Worm (Caenorhabditis elegans) whole organism, young adult: ENCODE results near the gene nspc-12.

ENCODE experiments used
- B0261.1 ChIP-seq: sonication (generic microtip); optimal IDR thresholded peaks from 2 replicates; lab custom pipeline; 2016; ENCODE audit warnings: mild to moderate bottlenecking, missing genetic modification characterization, moderate library complexity, missing compliant biosample characterization
- B0336.3 ChIP-seq: fragments of 200-800 bp; sonication (Bioruptor generic); IDR thresholded peaks from 2 replicates; pipeline ENCODE4 v1.3.6; 2022; ENCODE audit warnings: missing genetic modification characterization, missing compliant biosample characterization
- F10E7.11 ChIP-seq: sonication (generic microtip); optimal IDR thresholded peaks from 2 replicates; lab custom pipeline; 2017; ENCODE audit warnings: mild to moderate bottlenecking, missing genetic modification characterization, moderate library complexity, missing compliant biosample characterization
- F55B11.4 ChIP-seq: sonication (generic microtip); optimal IDR thresholded peaks from 2 replicates; lab custom pipeline; 2016; ENCODE audit warnings: missing compliant biosample characterization, missing genetic modification characterization, borderline replicate concordance; ENCODE audit not compliant: insufficient read depth
- K11D2.4 ChIP-seq: fragments of 200-800 bp; sonication (Bioruptor generic); IDR thresholded peaks from 2 replicates; pipeline ENCODE4 v1.3.6; 2022; ENCODE audit warnings: missing genetic modification reagents, missing genetic modification characterization, missing compliant biosample characterization
- Y53F4B.3 ChIP-seq: fragments of 200-800 bp; sonication (Bioruptor generic); IDR thresholded peaks from 2 replicates; pipeline ENCODE4 v1.3.6; 2022; ENCODE audit warnings: missing genetic modification reagents, missing genetic modification characterization, missing compliant biosample characterization
- Y53G8AR.9 ChIP-seq: fragments of 200-800 bp; sonication (Bioruptor generic); conservative IDR thresholded peaks from 2 replicates; pipeline ENCODE4 v1.3.6; 2022; ENCODE audit warnings: missing genetic modification reagents, missing genetic modification characterization, missing compliant biosample characterization
- attf-6 ChIP-seq: fragments of 200-800 bp; sonication (Bioruptor generic); IDR thresholded peaks from 2 replicates; pipeline ENCODE4 v1.3.6; 2022; ENCODE audit warnings: missing genetic modification reagents, missing genetic modification characterization, missing compliant biosample characterization
- ccch-3 ChIP-seq: fragments of 200-800 bp; sonication (Bioruptor generic); optimal IDR thresholded peaks from 2 replicates; lab custom pipeline; 2018; ENCODE audit warnings: mild to moderate bottlenecking, missing genetic modification characterization, missing compliant biosample characterization
- efl-1 ChIP-seq: fragments of 150-350 bp; optimal IDR thresholded peaks from 2 replicates; lab custom pipeline; 2014; ENCODE audit warnings: missing biosample characterization, missing genetic modification reagents, missing genetic modification characterization
- egl-18 ChIP-seq: fragments of 200-800 bp; sonication (Bioruptor generic); IDR thresholded peaks from 2 replicates; pipeline ENCODE4 v1.3.6; 2022; ENCODE audit warnings: missing genetic modification reagents, missing genetic modification characterization, missing compliant biosample characterization
- ekl-4 ChIP-seq: fragments of 200-800 bp; sonication (Bioruptor generic); IDR thresholded peaks from 2 replicates; pipeline ENCODE4 v1.3.6; 2022; ENCODE audit warnings: missing genetic modification reagents, missing genetic modification characterization, missing compliant biosample characterization
- lir-1 ChIP-seq: fragments of 200-800 bp; sonication (Bioruptor generic); conservative IDR thresholded peaks from 2 replicates; pipeline ENCODE4 v1.3.6; 2022; ENCODE audit warnings: missing genetic modification reagents, missing genetic modification characterization, missing compliant biosample characterization
- mxl-1 ChIP-seq: sonication (generic microtip); optimal IDR thresholded peaks from 2 replicates; lab custom pipeline; 2016; ENCODE audit warnings: missing genetic modification characterization, missing compliant biosample characterization
- rec-8 ChIP-seq, 2 experiments: sonication (generic microtip); optimal IDR thresholded peaks; 2 replicates each; lab custom pipeline; 2016; ENCODE audit warnings: mild to moderate bottlenecking in 2 of 2, missing genetic modification characterization in 2 of 2, missing genetic modification reagents in 2 of 2, missing genotype in 2 of 2, missing biosample characterization in 1 of 2, missing compliant biosample characterization in 1 of 2, moderate library complexity in 1 of 2
- tlf-1 ChIP-seq: fragments of 200-800 bp; sonication (Bioruptor generic); optimal IDR thresholded peaks from 2 replicates; lab custom pipeline; 2018; ENCODE audit warnings: mild to moderate bottlenecking, missing genetic modification characterization, missing compliant biosample characterization

nspc-12 gene

ce11 chrX:12308045-12308499 lies 48.4 kb downstream of the nspc-12 start, which contains the start of gene F17A2.16:
Gene F17A2.16 (plus strand): TSS chrX:12308449.
- peak; percentile 86 for TF ChIP-seq attf-6
- TF ChIP-seq, all 124 proteins: peak for 1; not testable (repeated sequence) for 123

- TF ChIP-seq Y53F4B.3 = no peak
- TF ChIP-seq mxl-1 = no peak
- TF ChIP-seq B0261.1 (tag; lab: Kevin White, UChicago) = no peak
- no peak for TF ChIP-seq egl-18 (GFP tag; lab: Robert Waterston, UW)
- no peak for TF ChIP-seq F55B11.4
- no peak for TF ChIP-seq ekl-4
- TF ChIP-seq tlf-1 (GFP tag; lab: Kevin White, UChicago) = no peak
- TF ChIP-seq rec-8 (tag; optimal IDR thresholded peaks at IDR 0.05; lab: Kevin White, UChicago) = no peak
- TF ChIP-seq Y53G8AR.9 (GFP tag; lab: Robert Waterston, UW) = no peak
- no peak for TF ChIP-seq efl-1 (GFP tag; lab: Kevin White, UChicago)
- TF ChIP-seq F10E7.11 = no peak
- TF ChIP-seq B0336.3 (GFP tag; lab: Robert Waterston, UW) = no peak
- TF ChIP-seq K11D2.4 = no peak
- TF ChIP-seq lir-1 = no peak
- TF ChIP-seq ccch-3 (GFP tag; lab: Kevin White, UChicago) = no peak
- TF ChIP-seq, all 124 proteins: peak for 0
Observed at ce11 chrX:12306565-12306964, 49.9 kb downstream of the nspc-12 start, which contains the start of gene phf-32. Gene phf-32 (plus strand): TSS chrX:12306865.
